Worm (Caenorhabditis elegans): ENCODE data around the gene nhr-128.

- no peak for TF ChIP-seq ceh-13 (GFP tag; optimal IDR thresholded peaks at IDR 0.05)
- TF ChIP-seq flt-1 (GFP tag; IDR thresholded peaks at IDR 0.05), result no peak
- no peak for TF ChIP-seq hmbx-1 (tag; optimal IDR thresholded peaks at IDR 0.05)
- TF ChIP-seq pes-1 (GFP tag; IDR thresholded peaks at IDR 0.05), result no peak
- no peak for TF ChIP-seq hmg-4 (GFP tag; optimal IDR thresholded peaks at IDR 0.05)
- no peak for TF ChIP-seq ama-1 (optimal IDR thresholded peaks at IDR 0.05)
Observed at ce11 chrV:2242630-2243029, 20.8 kb downstream of the nhr-128 start, which contains the start of gene cyp-33C3.

Measured in whole organism, early embryonic.